Worm (Caenorhabditis elegans): Measurements from ENCODE around the gene vab-9.

DNA sequence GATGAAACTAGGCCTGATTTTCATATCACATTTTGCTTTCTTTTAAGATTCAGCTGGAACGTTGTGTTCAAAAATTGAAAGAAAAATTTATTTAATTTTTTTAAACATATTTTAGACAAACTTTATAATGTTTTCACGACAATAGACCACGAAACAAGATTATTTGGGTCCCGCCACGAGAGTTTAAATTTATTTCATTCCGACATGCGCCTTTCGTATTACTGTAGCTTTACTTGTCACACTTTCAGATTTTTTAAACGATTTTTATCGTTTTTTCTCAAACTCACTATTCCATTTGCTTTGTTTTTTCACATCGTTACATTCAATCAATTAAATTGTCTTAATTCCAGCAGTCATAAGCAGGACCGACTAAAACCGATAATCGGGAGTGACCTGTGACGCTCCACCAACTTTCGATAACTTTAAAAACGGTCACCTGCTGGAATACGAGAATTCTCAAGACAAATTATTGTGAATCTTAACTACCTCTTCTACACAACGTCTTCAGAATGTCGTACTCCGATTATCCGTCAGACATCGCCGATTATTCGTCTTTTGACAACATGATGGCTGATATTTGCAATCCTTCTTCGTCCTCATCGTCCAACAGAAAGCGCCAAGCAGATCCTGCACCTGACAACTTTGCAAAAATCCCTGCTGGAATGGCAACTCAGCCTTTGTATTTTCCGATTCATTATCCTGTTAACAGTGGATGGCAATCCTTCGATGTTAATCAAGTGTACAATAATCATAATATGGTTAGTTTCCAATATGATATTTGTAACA lies 43.5 kb downstream of the vab-9 start, which contains the start of gene aptf-3:
- no peak for TF ChIP-seq snu-23 (GFP tag; optimal IDR thresholded peaks at IDR 0.05)
- TF ChIP-seq nhr-28 (tag; optimal IDR thresholded peaks at IDR 0.05): no peak
- no peak for TF ChIP-seq lin-35 (GFP tag; optimal IDR thresholded peaks at IDR 0.05)
- no peak for TF ChIP-seq pqm-1 (tag; optimal IDR thresholded peaks at IDR 0.05)
- TF ChIP-seq lin-39 (tag; optimal IDR thresholded peaks at IDR 0.05): no peak
- TF ChIP-seq ztf-4 (tag; optimal IDR thresholded peaks at IDR 0.05): no peak
- TF ChIP-seq skn-1 (tag; optimal IDR thresholded peaks at IDR 0.05): no peak
- no peak for TF ChIP-seq unc-62 (GFP tag; optimal IDR thresholded peaks at IDR 0.05)
